Worm (Caenorhabditis elegans) whole organism, L1 larva: Measurements from ENCODE around the gene cbn-1.

ENCODE experiments used
- aha-1 ChIP-seq: fragments of 150-350 bp; optimal IDR thresholded peaks from 2 replicates; lab custom pipeline; 2014; ENCODE audit warnings: missing biosample characterization, missing genetic modification characterization
- efl-1 ChIP-seq, 4 experiments: fragments of 150-350 bp; optimal IDR thresholded peaks in 3 of 4; peaks in 1 of 4; 1 replicate in 1 of 4; 2 replicates in 3 of 4; lab custom pipeline; 2014; ENCODE audit warnings: missing biosample characterization in 2 of 4, missing genetic modification characterization in 2 of 4, missing genetic modification reagents in 2 of 4
- elt-3 ChIP-seq, 6 experiments: fragments of 150-350 bp in 1 of 6; sonication (generic microtip); optimal IDR thresholded peaks; 2 replicates each; lab custom pipeline; 2017 to 2018; ENCODE audit warnings: missing biosample characterization in 6 of 6, missing genetic modification characterization in 6 of 6, inconsistent platforms in 1 of 6
- lin-13 ChIP-seq: fragments of 150-350 bp; optimal IDR thresholded peaks from 2 replicates; lab custom pipeline; 2014; ENCODE audit warnings: missing biosample characterization, missing genetic modification reagents, missing genetic modification characterization
- lin-35 ChIP-seq, 2 experiments: fragments of 150-350 bp; optimal IDR thresholded peaks; 2 replicates each; lab custom pipeline; 2014; ENCODE audit warnings: missing biosample characterization in 2 of 2, missing genetic modification characterization in 2 of 2, missing genetic modification reagents in 2 of 2
- lin-39 ChIP-seq: fragments of 150-350 bp; optimal IDR thresholded peaks from 2 replicates; lab custom pipeline; 2014; ENCODE audit warnings: missing biosample characterization, missing genetic modification reagents, missing genetic modification characterization
- lsy-2 ChIP-seq, 2 experiments: fragments of 150-350 bp; optimal IDR thresholded peaks; 2 replicates each; lab custom pipeline; 2014; ENCODE audit warnings: missing biosample characterization in 2 of 2, missing genetic modification characterization in 2 of 2
- mef-2 ChIP-seq: fragments of 150-350 bp; optimal IDR thresholded peaks from 2 replicates; lab custom pipeline; 2014; ENCODE audit warnings: missing biosample characterization, missing genetic modification characterization
- nhr-12 ChIP-seq: sonication (generic microtip); optimal IDR thresholded peaks from 2 replicates; lab custom pipeline; 2017; ENCODE audit warnings: missing biosample characterization, missing genetic modification characterization
- nhr-47 ChIP-seq: sonication (generic microtip); optimal IDR thresholded peaks from 2 replicates; lab custom pipeline; 2016; ENCODE audit warnings: mild to moderate bottlenecking, missing genetic modification characterization, moderate library complexity, missing compliant biosample characterization
- skn-1 ChIP-seq: fragments of 150-350 bp; optimal IDR thresholded peaks from 2 replicates; lab custom pipeline; 2014; ENCODE audit warnings: missing biosample characterization, missing genetic modification characterization
- sox-4 ChIP-seq: sonication (generic microtip); optimal IDR thresholded peaks from 2 replicates; lab custom pipeline; 2016; ENCODE audit warnings: missing genetic modification characterization, missing compliant biosample characterization
- ztf-11 ChIP-seq, 2 experiments: sonication (generic microtip); optimal IDR thresholded peaks; 2 replicates each; lab custom pipeline; 2016 to 2017; ENCODE audit warnings: missing genetic modification characterization in 2 of 2, missing biosample characterization in 1 of 2, missing compliant biosample characterization in 1 of 2

ce11 chrII:379935-380334, 47.6 kb upstream of the cbn-1 start, which contains the start of gene C03H5.7:
- TF ChIP-seq mef-2 (tag; lab: Kevin White, UChicago) (no peak), lin-39 (no peak), nhr-12 (no peak), sox-4 (tag; lab: Kevin White, UChicago) (no peak), lsy-2 (tag; optimal IDR thresholded peaks at IDR 0.05; lab: Kevin White, UChicago) (no peak), ztf-11 (tag; optimal IDR thresholded peaks at IDR 0.05; lab: Kevin White, UChicago) (no peak), lin-13 (GFP tag; lab: Kevin White, UChicago) (no peak), lin-35 (GFP tag; optimal IDR thresholded peaks at IDR 0.05; lab: Kevin White, UChicago) (no peak), elt-3 (tag; optimal IDR thresholded peaks at IDR 0.05; lab: Kevin White, UChicago) (no peak), skn-1 (tag; lab: Kevin White, UChicago) (no peak), aha-1 (tag; lab: Kevin White, UChicago) (no peak), nhr-47 (tag; lab: Kevin White, UChicago) (no peak), efl-1 (optimal IDR thresholded peaks at IDR 0.05; lab: Kevin White, UChicago) (no peak), efl-1 (GFP tag; optimal IDR thresholded peaks at IDR 0.05 in 1 of 2; lab: Kevin White, UChicago) (no peak)
